Fruit fly (Drosophila melanogaster) whole organism, embryonic: ENCODE measurements around the gene CG32700.

Experiments used
- Abd-B ChIP-seq: fragments of 200-800 bp; sonication (Bioruptor generic); optimal IDR thresholded peaks from 2 replicates; lab custom pipeline; 2018; ENCODE audit warnings: missing biosample characterization, mild to moderate bottlenecking, missing genetic modification characterization, moderate library complexity
- CG11085 ChIP-seq: fragments of 200-800 bp; sonication (Bioruptor generic); IDR thresholded peaks from 2 replicates; pipeline ENCODE4 v1.3.6; 2022; ENCODE audit warnings: missing biosample characterization, missing genetic modification characterization
- CG11247 ChIP-seq: fragments of 200-800 bp; sonication (Bioruptor generic); IDR thresholded peaks from 2 replicates; pipeline ENCODE4 v1.3.6; 2022; ENCODE audit warnings: missing biosample characterization, missing genetic modification characterization
- CG11398 ChIP-seq: fragments of 200-800 bp; sonication (Bioruptor generic); optimal IDR thresholded peaks from 2 replicates; lab custom pipeline; 2016; ENCODE audit warnings: missing biosample characterization, missing genetic modification characterization
- CG11504 ChIP-seq: fragments of 200-800 bp; sonication (Bioruptor generic); optimal IDR thresholded peaks from 3 replicates; lab custom pipeline; 2019; ENCODE audit warnings: missing biosample characterization, mild to moderate bottlenecking, missing genetic modification characterization, moderate library complexity
- CG13296 ChIP-seq: fragments of 200-800 bp; sonication (Bioruptor generic); optimal IDR thresholded peaks from 3 replicates; lab custom pipeline; 2018; ENCODE audit warnings: missing biosample characterization, mild to moderate bottlenecking, missing genetic modification characterization
- CG13424 ChIP-seq: fragments of 200-800 bp; sonication (Bioruptor generic); optimal IDR thresholded peaks from 2 replicates; lab custom pipeline; 2019; ENCODE audit warnings: missing biosample characterization, mild to moderate bottlenecking, missing genetic modification characterization, moderate library complexity
- CG14667 ChIP-seq: fragments of 200-800 bp; sonication (Bioruptor generic); IDR thresholded peaks from 2 replicates; pipeline ENCODE4 v1.3.6; 2022; ENCODE audit warnings: missing biosample characterization, missing genetic modification characterization
- CG15269 ChIP-seq: fragments of 200-800 bp; sonication (Bioruptor generic); optimal IDR thresholded peaks from 2 replicates; lab custom pipeline; 2018; ENCODE audit warnings: missing biosample characterization, mild to moderate bottlenecking, missing genetic modification characterization, moderate library complexity
- CG15514 ChIP-seq: fragments of 200-800 bp; sonication (Bioruptor generic); optimal IDR thresholded peaks from 3 replicates; lab custom pipeline; 2017; ENCODE audit warnings: missing biosample characterization, missing genetic modification characterization, mild to moderate bottlenecking, moderate library complexity, missing genetic modification reagents
- CG17385 ChIP-seq: fragments of 200-800 bp; sonication (Bioruptor generic); optimal IDR thresholded peaks from 3 replicates; lab custom pipeline; 2018; ENCODE audit warnings: missing biosample characterization, mild to moderate bottlenecking, missing genetic modification characterization
- CG17802 ChIP-seq: fragments of 200-800 bp; sonication (Bioruptor generic); optimal IDR thresholded peaks from 2 replicates; lab custom pipeline; 2018; ENCODE audit warnings: missing biosample characterization, mild to moderate bottlenecking, missing genetic modification characterization, moderate library complexity
- CG30403 ChIP-seq: fragments of 200-800 bp; sonication (Bioruptor generic); optimal IDR thresholded peaks from 3 replicates; lab custom pipeline; 2016; ENCODE audit warnings: missing biosample characterization, missing genetic modification characterization
- CG3065 ChIP-seq: fragments of 200-800 bp; sonication (Bioruptor generic); optimal IDR thresholded peaks from 2 replicates; lab custom pipeline; 2016; ENCODE audit warnings: missing biosample characterization, missing genetic modification characterization
- CG32532 ChIP-seq: fragments of 200-800 bp; sonication (Bioruptor generic); IDR thresholded peaks from 2 replicates; pipeline ENCODE4 v1.3.6; 2022; ENCODE audit warnings: missing biosample characterization, missing genetic modification characterization
- CG3838 ChIP-seq: fragments of 200-800 bp; sonication (Bioruptor generic); optimal IDR thresholded peaks from 3 replicates; lab custom pipeline; 2016; ENCODE audit warnings: missing biosample characterization, missing genetic modification characterization
- CG4360 ChIP-seq: fragments of 200-800 bp; sonication (Bioruptor generic); IDR thresholded peaks from 2 replicates; pipeline ENCODE4 v1.3.6; 2022; ENCODE audit warnings: missing biosample characterization, missing genetic modification characterization
- CG7556 ChIP-seq: fragments of 200-800 bp; sonication (Bioruptor generic); optimal IDR thresholded peaks from 2 replicates; lab custom pipeline; 2017; ENCODE audit warnings: missing biosample characterization, mild to moderate bottlenecking, missing genetic modification characterization
- CG7987 ChIP-seq: fragments of 200-800 bp; sonication (Bioruptor generic); optimal IDR thresholded peaks from 2 replicates; lab custom pipeline; 2018; ENCODE audit warnings: missing biosample characterization, mild to moderate bottlenecking, missing genetic modification characterization, moderate library complexity
- CG8478 ChIP-seq: fragments of >200 bp; optimal IDR thresholded peaks from 2 replicates; lab custom pipeline; 2018
- CG8924 ChIP-seq: fragments of 200-800 bp; optimal IDR thresholded peaks from 3 replicates; lab custom pipeline; 2019; ENCODE audit warnings: missing biosample characterization, mild to moderate bottlenecking, missing genetic modification characterization, moderate library complexity
- CG9817 ChIP-seq: fragments of 200-800 bp; sonication (Bioruptor generic); optimal IDR thresholded peaks from 2 replicates; lab custom pipeline; 2018; ENCODE audit warnings: missing biosample characterization, mild to moderate bottlenecking, missing genetic modification characterization, moderate library complexity
- D19B ChIP-seq: fragments of 200-800 bp; sonication (Bioruptor generic); optimal IDR thresholded peaks from 2 replicates; lab custom pipeline; 2017; ENCODE audit warnings: missing biosample characterization, mild to moderate bottlenecking, missing genetic modification characterization
- Dek ChIP-seq: fragments of 200-800 bp; sonication (Bioruptor generic); optimal IDR thresholded peaks from 3 replicates; lab custom pipeline; 2019; ENCODE audit warnings: missing biosample characterization, mild to moderate bottlenecking, missing genetic modification characterization, moderate library complexity
- ERR ChIP-seq: fragments of 200-800 bp; sonication (Bioruptor generic); optimal IDR thresholded peaks from 2 replicates; lab custom pipeline; 2016; ENCODE audit warnings: missing biosample characterization, missing genetic modification characterization
- Fer3 ChIP-seq: fragments of 200-800 bp; sonication (Bioruptor generic); optimal IDR thresholded peaks from 2 replicates; lab custom pipeline; 2018; ENCODE audit warnings: missing biosample characterization, mild to moderate bottlenecking, missing genetic modification characterization, moderate library complexity
- HLH4C ChIP-seq: fragments of 200-800 bp; sonication (Bioruptor generic); IDR thresholded peaks from 3 replicates; pipeline ENCODE4 v1.3.6; 2022; ENCODE audit warnings: missing biosample characterization, missing genetic modification characterization; ENCODE audit not compliant: partially characterized antibody
- Hr51 ChIP-seq, 2 experiments: fragments of 200-800 bp; sonication (Bioruptor generic); optimal IDR thresholded peaks; 2 replicates in 1 of 2; 3 replicates in 1 of 2; lab custom pipeline; 2016 to 2018; ENCODE audit warnings: missing biosample characterization in 2 of 2, missing genetic modification characterization in 2 of 2, mild to moderate bottlenecking in 1 of 2, moderate library complexity in 1 of 2
- Lim3 ChIP-seq: fragments of 200-800 bp; sonication (Bioruptor generic); IDR thresholded peaks from 2 replicates; pipeline ENCODE4 v1.3.6; 2022; ENCODE audit warnings: missing biosample characterization, missing genetic modification characterization
- Ptx1 ChIP-seq: fragments of 200-800 bp; sonication (Bioruptor generic); IDR thresholded peaks from 2 replicates; pipeline ENCODE4 v1.3.6; 2022; ENCODE audit warnings: missing biosample characterization, missing genetic modification characterization
- Sox102F ChIP-seq: fragments of 200-800 bp; sonication (Bioruptor generic); optimal IDR thresholded peaks from 2 replicates; lab custom pipeline; 2018; ENCODE audit warnings: missing biosample characterization, mild to moderate bottlenecking, missing genetic modification characterization, moderate library complexity
- Sry-β ChIP-seq: fragments of 200-800 bp; sonication (Bioruptor generic); optimal IDR thresholded peaks from 2 replicates; lab custom pipeline; 2018; ENCODE audit warnings: missing biosample characterization, mild to moderate bottlenecking, missing genetic modification characterization, moderate library complexity
- ato ChIP-seq: fragments of 200-800 bp; sonication (Bioruptor generic); IDR thresholded peaks from 2 replicates; pipeline ENCODE4 v1.3.6; 2022; ENCODE audit warnings: missing biosample characterization, missing genetic modification characterization; ENCODE audit not compliant: partially characterized antibody
- dmrt99B ChIP-seq: fragments of 200-800 bp; sonication (Bioruptor generic); optimal IDR thresholded peaks from 2 replicates; lab custom pipeline; 2018; ENCODE audit warnings: missing biosample characterization, mild to moderate bottlenecking, missing genetic modification characterization, moderate library complexity
- dysf ChIP-seq: fragments of 200-800 bp; sonication (Bioruptor generic); IDR thresholded peaks from 3 replicates; pipeline ENCODE4 v1.3.6; 2022; ENCODE audit warnings: missing biosample characterization, missing genetic modification characterization
- fd102C ChIP-seq: fragments of 200-800 bp; sonication (Bioruptor generic); optimal IDR thresholded peaks from 2 replicates; lab custom pipeline; 2018; ENCODE audit warnings: missing biosample characterization, mild to moderate bottlenecking, missing genetic modification characterization, moderate library complexity
- ham ChIP-seq: fragments of 200-800 bp; sonication (Bioruptor generic); IDR thresholded peaks from 2 replicates; pipeline ENCODE4 v1.3.6; 2022; ENCODE audit warnings: missing biosample characterization, missing genetic modification characterization
- lilli ChIP-seq: fragments of 200-800 bp; sonication (Bioruptor generic); optimal IDR thresholded peaks from 3 replicates; lab custom pipeline; 2016; ENCODE audit warnings: missing biosample characterization, missing genetic modification characterization
- pan ChIP-seq, 4 experiments: fragments of >200 bp in 3 of 4; fragments of 200-800 bp in 1 of 4; sonication (Bioruptor generic) in 1 of 4; optimal IDR thresholded peaks in 3 of 4; IDR thresholded peaks in 1 of 4; 2 replicates each; pipeline versions ENCODE4 v1.3.6 to Lab custom; 2017 to 2022; ENCODE audit warnings: missing biosample characterization in 2 of 4, missing genetic modification characterization in 2 of 4, mixed read lengths in 1 of 4
- prd ChIP-seq, 3 experiments: fragments of >200 bp in 2 of 3; fragments of 200-800 bp in 1 of 3; sonication (Bioruptor generic) in 1 of 3; optimal IDR thresholded peaks in 2 of 3; IDR thresholded peaks in 1 of 3; 2 replicates in 2 of 3; 3 replicates in 1 of 3; pipeline versions ENCODE4 v1.3.6 to Lab custom; 2017 to 2022; ENCODE audit warnings: missing biosample characterization in 1 of 3, missing genetic modification characterization in 1 of 3
- scrt ChIP-seq: fragments of 200-800 bp; sonication (Bioruptor generic); optimal IDR thresholded peaks from 2 replicates; lab custom pipeline; 2018; ENCODE audit warnings: missing biosample characterization, mild to moderate bottlenecking, missing genetic modification characterization, moderate library complexity
- sug ChIP-seq: fragments of 200-800 bp; optimal IDR thresholded peaks from 2 replicates; lab custom pipeline; 2019; ENCODE audit warnings: missing biosample characterization, mild to moderate bottlenecking, missing genetic modification characterization, moderate library complexity
- wdn ChIP-seq: fragments of 200-800 bp; sonication (Bioruptor generic); IDR thresholded peaks from 2 replicates; pipeline ENCODE4 v1.3.6; 2022; ENCODE audit warnings: missing biosample characterization, missing genetic modification characterization

The CG32700 gene

dm6 chrX:9520175-9520574 is 30.5 kb downstream of the CG32700 start (continued):
- TF ChIP-seq ato (GFP tag; lab: Robert Waterston, UW) (no peak), lilli (GFP tag; lab: Kevin White, UChicago) (peak; percentile 0), Abd-B (GFP tag; lab: Kevin White, UChicago) (no peak), wdn (no peak), CG32532 (0 out of 2 replicates have a peak, but pooled peaks have one; percentile 24), prd (optimal IDR thresholded peaks at IDR 0.05; lab: Kevin White, UChicago) (no peak), prd (GFP tag; IDR thresholded peaks at IDR 0.05; lab: Robert Waterston, UW) (no peak), CG3838 (GFP tag; lab: Kevin White, UChicago) (no peak), D19B (no peak), Lim3 (GFP tag; lab: Robert Waterston, UW) (no peak), sug (peak; percentile 6), CG4360 (no peak), CG8924 (peak; percentile 25), CG15514 (peak; percentile 31), dysf (GFP tag; lab: Robert Waterston, UW) (peak; percentile 48; the same call in 1 of the 3 replicates), fd102C (GFP tag; lab: Kevin White, UChicago) (no peak), scrt (GFP tag; lab: Kevin White, UChicago) (peak; percentile 19), ham (GFP tag; lab: Robert Waterston, UW) (no peak), Sry-β (no peak), CG11504 (tag; lab: Kevin White, UChicago) (peak; percentile 62), CG11085 (GFP tag; lab: Robert Waterston, UW) (no peak), CG13296 (peak; percentile 47), Ptx1 (GFP tag; lab: Robert Waterston, UW) (peak; percentile 26; the same call in 1 of the 2 replicates), HLH4C (GFP tag; lab: Robert Waterston, UW) (no peak), CG13424 (tag; lab: Kevin White, UChicago) (peak; percentile 52), CG11398 (GFP tag; lab: Kevin White, UChicago) (no peak), CG8478 (lab: Kevin White, UChicago) (no peak), CG17385 (GFP tag; lab: Kevin White, UChicago) (peak; percentile 3), CG3065 (GFP tag; lab: Kevin White, UChicago) (no peak), Fer3 (tag; lab: Kevin White, UChicago) (peak; percentile 29), CG7987 (GFP tag; lab: Kevin White, UChicago) (no peak), ERR (GFP tag; lab: Kevin White, UChicago) (no peak), CG7556 (GFP tag; lab: Kevin White, UChicago) (peak; percentile 59), CG11247 (GFP tag; lab: Robert Waterston, UW) (no peak), CG30403 (GFP tag; lab: Kevin White, UChicago) (peak; percentile 13), CG9817 (tag; lab: Kevin White, UChicago) (no peak), Sox102F (peak; percentile 22), Hr51 (GFP tag; optimal IDR thresholded peaks at IDR 0.05; lab: Kevin White, UChicago) (peak in 1 of 2 experiments; percentile 44), Dek (tag; lab: Kevin White, UChicago) (peak; percentile 26), CG15269 (peak; percentile 59), pan (optimal IDR thresholded peaks at IDR 0.05; lab: Kevin White, UChicago) (no peak), pan (GFP tag; optimal IDR thresholded peaks at IDR 0.05 in 1 of 2, IDR thresholded peaks at IDR 0.05 in 1 of 2) (no peak), CG14667 (no peak), dmrt99B (tag; lab: Kevin White, UChicago) (peak; percentile 58), CG17802 (tag; lab: Kevin White, UChicago) (no peak)
- TF ChIP-seq, all 482 proteins: peak for 53
